Worm (Caenorhabditis elegans) whole organism, mixed stage, embryonic: ENCODE data around the gene C31C9.9.

Source experiments
- ces-1 ChIP-seq: fragments of 150-350 bp; optimal IDR thresholded peaks from 2 replicates; lab custom pipeline; 2014; ENCODE audit warnings: missing biosample characterization, missing genetic modification reagents, missing genetic modification characterization
- elt-3 ChIP-seq: fragments of 150-350 bp; optimal IDR thresholded peaks from 2 replicates; lab custom pipeline; 2014; ENCODE audit warnings: missing biosample characterization, missing genetic modification characterization
- flh-1 ChIP-seq: fragments of 200-800 bp; sonication (Bioruptor generic); optimal IDR thresholded peaks from 2 replicates; lab custom pipeline; 2018; ENCODE audit warnings: mild to moderate bottlenecking, missing genetic modification characterization, moderate library complexity, missing compliant biosample characterization
- lin-13 ChIP-seq: fragments of 150-350 bp; optimal IDR thresholded peaks from 2 replicates; lab custom pipeline; 2014; ENCODE audit warnings: missing biosample characterization, missing genetic modification characterization
- mab-5 ChIP-seq: fragments of 150-350 bp; optimal IDR thresholded peaks from 2 replicates; lab custom pipeline; 2014; ENCODE audit warnings: missing biosample characterization, missing genetic modification characterization
- nhr-12 ChIP-seq: fragments of 150-350 bp; optimal IDR thresholded peaks from 2 replicates; lab custom pipeline; 2014; ENCODE audit warnings: missing biosample characterization, missing genetic modification characterization
- sem-2 ChIP-seq: fragments of 200-800 bp; sonication (Bioruptor generic); optimal IDR thresholded peaks from 2 replicates; lab custom pipeline; 2018; ENCODE audit warnings: mild to moderate bottlenecking, missing genetic modification characterization, missing compliant biosample characterization
- sptf-1 ChIP-seq: sonication (generic microtip); optimal IDR thresholded peaks from 2 replicates; lab custom pipeline; 2017; ENCODE audit warnings: mild to moderate bottlenecking, missing genetic modification characterization, moderate library complexity, missing compliant biosample characterization

- TF ChIP-seq flh-1 (GFP tag; lab: Kevin White, UChicago) (no peak), ces-1 (GFP tag; lab: Kevin White, UChicago) (no peak), sem-2 (GFP tag; lab: Kevin White, UChicago) (no peak), elt-3 (tag; lab: Kevin White, UChicago) (no peak), sptf-1 (no peak), mab-5 (tag; lab: Kevin White, UChicago) (no peak), nhr-12 (tag; lab: Kevin White, UChicago) (no peak), lin-13 (tag; lab: Kevin White, UChicago) (no peak)
Observed at ce11 chrII:13614516-13614915, 40.3 kb upstream of the C31C9.9 start.
